Fruit fly (Drosophila melanogaster): ENCODE data around the gene CG10345.

CG10345 gene

DNA sequence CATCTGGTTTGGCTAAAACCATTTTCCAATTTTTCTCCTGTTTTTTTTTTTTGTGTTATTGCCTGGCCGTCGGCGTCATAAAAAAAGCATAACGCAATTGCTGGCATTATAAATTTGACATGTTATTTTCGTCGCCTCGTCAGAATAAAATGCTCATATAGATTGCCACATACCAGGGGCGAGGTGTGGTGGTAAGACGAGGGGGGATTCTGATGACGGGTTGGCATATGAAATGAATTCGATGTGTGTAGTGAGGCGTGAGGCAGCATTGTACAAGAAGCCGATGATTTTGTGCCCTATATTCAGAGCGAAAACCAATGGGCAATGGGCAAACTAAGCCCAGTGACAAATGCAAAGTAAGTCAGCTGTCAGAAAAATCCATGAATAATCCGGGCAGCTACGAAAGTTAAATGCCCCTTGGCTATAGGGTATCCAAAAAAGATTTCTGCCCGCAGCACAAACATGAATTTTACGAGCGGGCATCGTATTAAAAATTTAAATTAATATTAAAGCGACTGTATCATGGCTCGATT, 46.0 kb downstream of the CG10345 start:
- no peak for TF ChIP-seq CG8159 (tag; optimal IDR thresholded peaks at IDR 0.05)
- TF ChIP-seq CG32121 (GFP tag; IDR thresholded peaks at IDR 0.05), result no peak
- TF ChIP-seq D1 (tag; optimal IDR thresholded peaks at IDR 0.05), result no peak
- no peak for TF ChIP-seq CG17806 (tag; optimal IDR thresholded peaks at IDR 0.05)
- TF ChIP-seq CG4496 (GFP tag; IDR thresholded peaks at IDR 0.05), result no peak
- TF ChIP-seq EcR (GFP tag; optimal IDR thresholded peaks at IDR 0.05), result no peak
- TF ChIP-seq Ets98B (GFP tag; IDR thresholded peaks at IDR 0.05), result no peak
- no peak for TF ChIP-seq Pif1A (GFP tag; optimal IDR thresholded peaks at IDR 0.05)
- no peak for TF ChIP-seq CG15710 (tag; optimal IDR thresholded peaks at IDR 0.05)
- TF ChIP-seq rn (GFP tag; IDR thresholded peaks at IDR 0.05), result no peak
- no peak for TF ChIP-seq CG13204 (GFP tag; optimal IDR thresholded peaks at IDR 0.05)
- no peak for TF ChIP-seq Pif1B (GFP tag; optimal IDR thresholded peaks at IDR 0.05)
- TF ChIP-seq CG10348 (GFP tag; IDR thresholded peaks at IDR 0.05), result no peak
- TF ChIP-seq CG8301 (tag; optimal IDR thresholded peaks at IDR 0.05), result no peak
- no peak for TF ChIP-seq gl (tag; optimal IDR thresholded peaks at IDR 0.05)
- no peak for TF ChIP-seq CG9948 (tag; optimal IDR thresholded peaks at IDR 0.05)

DNA sequence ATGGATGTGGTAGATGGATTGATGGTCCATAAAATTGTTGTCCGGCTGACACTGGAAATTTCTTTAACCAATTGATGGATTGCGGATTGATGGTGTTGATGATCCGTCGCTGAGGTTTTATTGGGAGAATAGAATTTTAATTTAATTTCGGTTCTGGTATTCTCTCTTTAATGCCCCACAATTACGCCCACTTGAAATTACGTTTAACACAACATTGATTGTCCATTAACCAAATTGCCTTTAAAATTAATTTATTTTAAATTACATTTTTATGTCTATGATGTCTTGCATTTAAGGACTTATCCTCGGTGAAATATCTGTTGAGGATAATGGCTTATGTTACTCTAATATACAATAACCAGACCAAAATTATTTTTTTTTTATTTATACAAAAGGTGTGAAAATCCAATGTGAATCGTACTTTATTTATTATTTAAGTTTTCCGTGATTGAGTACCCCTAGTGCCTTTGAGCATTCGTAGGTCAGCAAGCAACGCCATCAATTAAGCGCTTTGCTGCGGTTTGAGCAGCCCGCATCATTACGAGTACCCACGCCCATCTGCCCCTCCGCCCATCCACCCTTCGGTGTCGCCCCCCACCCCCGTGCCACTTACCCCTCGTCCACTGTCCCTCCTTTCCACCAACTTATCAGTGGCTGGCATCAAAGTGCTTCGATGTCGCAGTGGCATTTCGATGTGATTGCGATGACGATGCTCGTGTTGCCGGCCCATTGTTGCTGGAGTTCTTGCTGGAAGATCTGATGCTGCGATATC, 51.0 kb downstream of the CG10345 start:
- TF ChIP-seq CG14655 (GFP tag; optimal IDR thresholded peaks at IDR 0.05) (peak; percentile 4), CG12605 (GFP tag; IDR thresholded peaks at IDR 0.05) (no peak), fd96Ca (GFP tag; IDR thresholded peaks at IDR 0.05) (no peak), gl (tag; optimal IDR thresholded peaks at IDR 0.05) (no peak)

DNA sequence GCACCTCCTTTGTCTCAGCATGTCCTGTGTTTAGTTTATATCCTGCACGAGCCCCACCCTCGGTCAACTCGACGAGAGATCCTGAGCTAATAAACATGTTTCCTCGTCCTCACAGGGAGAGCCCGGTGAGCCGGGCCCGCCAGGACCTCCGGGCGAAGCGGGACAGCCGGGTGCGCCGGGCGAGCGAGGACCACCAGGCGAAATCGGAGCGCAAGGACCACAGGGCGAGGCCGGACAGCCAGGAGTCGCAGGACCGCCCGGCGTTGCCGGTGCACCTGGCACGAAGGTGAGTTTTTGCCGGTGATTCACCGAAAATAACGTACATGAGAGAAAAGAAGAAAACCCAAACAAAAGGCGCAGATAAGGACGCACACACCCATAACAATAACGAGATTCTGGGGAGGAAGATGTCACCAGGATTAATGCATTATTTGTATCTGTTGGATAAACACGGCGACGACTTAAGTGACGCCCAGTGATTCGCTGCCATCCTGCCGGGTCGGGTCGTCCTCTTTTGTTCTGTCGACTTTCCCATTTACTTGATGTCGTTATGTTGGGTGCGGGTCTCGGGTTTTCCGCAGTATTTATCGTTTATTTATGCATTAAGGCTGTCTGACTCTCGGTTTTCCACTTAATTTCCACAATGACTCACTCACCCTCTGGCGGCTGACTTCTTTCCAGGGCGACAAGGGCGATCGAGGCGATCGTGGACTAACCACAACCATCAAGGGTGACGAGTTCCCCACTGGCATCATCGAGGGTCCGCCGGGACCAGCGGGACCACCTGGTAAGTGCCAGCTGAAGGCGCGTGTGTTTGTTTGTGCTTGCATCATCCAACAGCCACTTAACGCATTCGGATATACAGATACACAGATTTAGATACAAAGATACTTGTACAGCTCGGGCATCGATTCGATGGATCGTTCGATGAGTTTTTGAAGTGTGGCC, 52.7 kb downstream of the CG10345 start:
- TF ChIP-seq Pif1A (GFP tag; optimal IDR thresholded peaks at IDR 0.05) (no peak), rn (GFP tag; IDR thresholded peaks at IDR 0.05) (0 out of 2 replicates have a peak, but pooled peaks have one; percentile 33), CG15710 (tag; optimal IDR thresholded peaks at IDR 0.05) (no peak)
